Worm (Caenorhabditis elegans) whole organism, early embryonic: Measurements from ENCODE around the gene dnj-3.

Experiments used
- ama-1 ChIP-seq: fragments of 150-350 bp; optimal IDR thresholded peaks from 2 replicates; lab custom pipeline; 2014
- ets-7 ChIP-seq: sonication (generic microtip); optimal IDR thresholded peaks from 2 replicates; lab custom pipeline; 2016; ENCODE audit warnings: missing genotype, missing genetic modification characterization, missing compliant biosample characterization

ce11 chrV:15087207-15087706 is 18.8 kb downstream of the dnj-3 start, which contains the start of the genes C01G10.15 and C01G10.6:
- no peak for TF ChIP-seq ama-1
- TF ChIP-seq ets-7 (tag; lab: Kevin White, UChicago), result no peak
